Fruit fly (Drosophila melanogaster) whole organism, embryonic: Measurements from ENCODE around the gene Trf.
A peak's percentile ranks its signal among the peaks of the same experiment; 100 is the strongest.

Source experiments
- ATbp ChIP-seq: fragments of 200-800 bp; sonication (Bioruptor generic); optimal IDR thresholded peaks from 2 replicates; lab custom pipeline; 2017; ENCODE audit warnings: missing biosample characterization, mild to moderate bottlenecking, missing genetic modification characterization, missing genetic modification reagents
- BtbVII ChIP-seq: fragments of 200-800 bp; sonication (Bioruptor generic); optimal IDR thresholded peaks from 3 replicates; lab custom pipeline; 2017; ENCODE audit warnings: missing biosample characterization, mild to moderate bottlenecking, missing genetic modification characterization
- CG1024 ChIP-seq: fragments of 200-800 bp; sonication (Bioruptor generic); IDR thresholded peaks from 2 replicates; pipeline ENCODE4 v1.3.6; 2022; ENCODE audit warnings: missing biosample characterization, missing genetic modification characterization
- CG10462 ChIP-seq: fragments of 200-800 bp; sonication (Bioruptor generic); optimal IDR thresholded peaks from 2 replicates; lab custom pipeline; 2016; ENCODE audit warnings: missing biosample characterization, missing genetic modification characterization
- CG12299 ChIP-seq: fragments of 200-800 bp; sonication (Bioruptor generic); optimal IDR thresholded peaks from 2 replicates; lab custom pipeline; 2018; ENCODE audit warnings: missing biosample characterization, mild to moderate bottlenecking, missing genetic modification characterization
- CG12391 ChIP-seq: fragments of 200-800 bp; sonication (Bioruptor generic); optimal IDR thresholded peaks from 3 replicates; lab custom pipeline; 2018; ENCODE audit warnings: missing biosample characterization, mild to moderate bottlenecking, missing genetic modification characterization, moderate library complexity
- CG12769 ChIP-seq: fragments of 200-800 bp; sonication (Bioruptor generic); optimal IDR thresholded peaks from 2 replicates; lab custom pipeline; 2019; ENCODE audit warnings: missing biosample characterization, mild to moderate bottlenecking, missing genetic modification characterization, moderate library complexity
- CG13775 ChIP-seq: fragments of 200-800 bp; sonication (Bioruptor generic); optimal IDR thresholded peaks from 3 replicates; lab custom pipeline; 2017; ENCODE audit warnings: missing biosample characterization, mild to moderate bottlenecking, missing genetic modification characterization
- CG14710 ChIP-seq: fragments of 200-800 bp; sonication (Bioruptor generic); optimal IDR thresholded peaks from 3 replicates; lab custom pipeline; 2019; ENCODE audit warnings: missing biosample characterization, mild to moderate bottlenecking, missing genetic modification characterization, moderate library complexity
- CG15696 ChIP-seq: fragments of 200-800 bp; sonication (Bioruptor generic); optimal IDR thresholded peaks from 2 replicates; lab custom pipeline; 2019; ENCODE audit warnings: missing biosample characterization, mild to moderate bottlenecking, missing genetic modification characterization, moderate library complexity
- CG16863 ChIP-seq: fragments of 200-800 bp; sonication (Bioruptor generic); optimal IDR thresholded peaks from 3 replicates; lab custom pipeline; 2016; ENCODE audit warnings: missing biosample characterization, missing genetic modification characterization
- CG17385 ChIP-seq: fragments of 200-800 bp; sonication (Bioruptor generic); optimal IDR thresholded peaks from 3 replicates; lab custom pipeline; 2018; ENCODE audit warnings: missing biosample characterization, mild to moderate bottlenecking, missing genetic modification characterization
- CG18764 ChIP-seq: fragments of 200-800 bp; sonication (Bioruptor generic); optimal IDR thresholded peaks from 3 replicates; lab custom pipeline; 2016; ENCODE audit warnings: missing biosample characterization, missing genetic modification characterization
- CG2712 ChIP-seq: fragments of 200-800 bp; optimal IDR thresholded peaks from 3 replicates; lab custom pipeline; 2019; ENCODE audit warnings: missing biosample characterization, mild to moderate bottlenecking, missing genetic modification characterization, moderate library complexity
- CG2875 ChIP-seq: fragments of 200-800 bp; sonication (Bioruptor generic); optimal IDR thresholded peaks from 2 replicates; lab custom pipeline; 2017; ENCODE audit warnings: missing biosample characterization, mild to moderate bottlenecking, missing genetic modification characterization, missing genetic modification reagents
- CG30403 ChIP-seq: fragments of 200-800 bp; sonication (Bioruptor generic); optimal IDR thresholded peaks from 3 replicates; lab custom pipeline; 2016; ENCODE audit warnings: missing biosample characterization, missing genetic modification characterization
- CG31365 ChIP-seq: fragments of 200-800 bp; sonication (Bioruptor generic); optimal IDR thresholded peaks from 2 replicates; lab custom pipeline; 2018; ENCODE audit warnings: missing biosample characterization, mild to moderate bottlenecking, missing genetic modification characterization
- CG3281 ChIP-seq: fragments of 200-800 bp; sonication (Bioruptor generic); optimal IDR thresholded peaks from 3 replicates; lab custom pipeline; 2017; ENCODE audit warnings: missing biosample characterization, mild to moderate bottlenecking, missing genetic modification characterization
- CG3995 ChIP-seq: fragments of 200-800 bp; sonication (Bioruptor generic); optimal IDR thresholded peaks from 3 replicates; lab custom pipeline; 2016; ENCODE audit warnings: missing biosample characterization, missing genetic modification characterization
- CG4617 ChIP-seq: fragments of 200-800 bp; sonication (Bioruptor generic); optimal IDR thresholded peaks from 3 replicates; lab custom pipeline; 2016; ENCODE audit warnings: missing biosample characterization, missing genetic modification characterization, borderline replicate concordance
- CG7556 ChIP-seq: fragments of 200-800 bp; sonication (Bioruptor generic); optimal IDR thresholded peaks from 2 replicates; lab custom pipeline; 2017; ENCODE audit warnings: missing biosample characterization, mild to moderate bottlenecking, missing genetic modification characterization
- CG8089 ChIP-seq: fragments of 200-800 bp; sonication (Bioruptor generic); optimal IDR thresholded peaks from 3 replicates; lab custom pipeline; 2016; ENCODE audit warnings: missing biosample characterization, missing genetic modification characterization
- CG8765 ChIP-seq: fragments of 200-800 bp; sonication (Bioruptor generic); IDR thresholded peaks from 2 replicates; pipeline ENCODE4 v1.3.6; 2022; ENCODE audit warnings: missing biosample characterization, missing genetic modification characterization
- Chrac-16 ChIP-seq: fragments of 200-800 bp; sonication (Bioruptor generic); optimal IDR thresholded peaks from 3 replicates; lab custom pipeline; 2016; ENCODE audit warnings: missing biosample characterization, missing genetic modification characterization
- D ChIP-seq, 2 experiments: fragments of 200-800 bp in 1 of 2; fragments of >200 bp in 1 of 2; sonication (Bioruptor generic) in 1 of 2; optimal IDR thresholded peaks; 2 replicates in 1 of 2; 3 replicates in 1 of 2; lab custom pipeline; 2017; ENCODE audit warnings: mild to moderate bottlenecking in 1 of 2, missing biosample characterization in 1 of 2, missing genetic modification characterization in 1 of 2, missing genetic modification reagents in 1 of 2
- Dbx ChIP-seq: fragments of 200-800 bp; sonication (Bioruptor generic); IDR thresholded peaks from 3 replicates; pipeline ENCODE4 v1.3.6; 2022; ENCODE audit warnings: missing biosample characterization, missing genetic modification characterization
- Doc3 ChIP-seq: fragments of 200-800 bp; sonication (Bioruptor generic); IDR thresholded peaks from 3 replicates; pipeline ENCODE4 v1.3.6; 2022; ENCODE audit warnings: missing biosample characterization, missing genetic modification characterization; ENCODE audit not compliant: partially characterized antibody
- E2f2 ChIP-seq: fragments of 200-800 bp; sonication (Bioruptor generic); IDR thresholded peaks from 2 replicates; pipeline ENCODE4 v1.3.6; 2022; ENCODE audit warnings: missing biosample characterization, missing genetic modification characterization
- Eip74EF ChIP-seq, 2 experiments: fragments of 200-800 bp in 1 of 2; fragments of >200 bp in 1 of 2; sonication (Bioruptor generic) in 1 of 2; optimal IDR thresholded peaks; 2 replicates each; lab custom pipeline; 2017 to 2019; ENCODE audit warnings: missing biosample characterization in 2 of 2, missing genetic modification characterization in 2 of 2, mild to moderate bottlenecking in 1 of 2, moderate library complexity in 1 of 2
- HHEX ChIP-seq: fragments of 200-800 bp; sonication (Bioruptor generic); optimal IDR thresholded peaks from 3 replicates; lab custom pipeline; 2017; ENCODE audit warnings: missing biosample characterization, mild to moderate bottlenecking, missing genetic modification characterization, missing genetic modification reagents
- HLHmδ ChIP-seq: fragments of 200-800 bp; sonication (Bioruptor generic); optimal IDR thresholded peaks from 2 replicates; lab custom pipeline; 2018; ENCODE audit warnings: missing biosample characterization, mild to moderate bottlenecking, missing genetic modification characterization, moderate library complexity
- Mes4 ChIP-seq: fragments of 200-800 bp; sonication (Bioruptor generic); optimal IDR thresholded peaks from 2 replicates; lab custom pipeline; 2016; ENCODE audit warnings: missing biosample characterization, missing genetic modification characterization
- Myb ChIP-seq: fragments of 200-800 bp; sonication (Bioruptor generic); optimal IDR thresholded peaks from 2 replicates; lab custom pipeline; 2016; ENCODE audit warnings: missing biosample characterization, missing genetic modification characterization
- NFAT ChIP-seq: fragments of 200-800 bp; sonication (Bioruptor generic); IDR thresholded peaks from 2 replicates; pipeline ENCODE4 v1.3.6; 2022; ENCODE audit warnings: missing biosample characterization, missing genetic modification characterization
- Ravus ChIP-seq: fragments of 200-800 bp; sonication (Bioruptor generic); IDR thresholded peaks from 2 replicates; pipeline ENCODE4 v1.3.6; 2022; ENCODE audit warnings: missing biosample characterization, missing genetic modification characterization
- Sox100B ChIP-seq: fragments of 200-800 bp; sonication (Bioruptor generic); optimal IDR thresholded peaks from 3 replicates; lab custom pipeline; 2018; ENCODE audit warnings: missing biosample characterization, mild to moderate bottlenecking, missing genetic modification characterization
- corto ChIP-seq: fragments of 200-800 bp; sonication (Bioruptor generic); optimal IDR thresholded peaks from 2 replicates; lab custom pipeline; 2016; ENCODE audit warnings: missing biosample characterization, mild to moderate bottlenecking, missing genetic modification characterization, moderate library complexity
- dysf ChIP-seq: fragments of 200-800 bp; sonication (Bioruptor generic); IDR thresholded peaks from 3 replicates; pipeline ENCODE4 v1.3.6; 2022; ENCODE audit warnings: missing biosample characterization, missing genetic modification characterization
- fru ChIP-seq: fragments of >200 bp; optimal IDR thresholded peaks from 2 replicates; lab custom pipeline; 2017
- gce ChIP-seq: fragments of 200-800 bp; sonication (Bioruptor generic); IDR thresholded peaks from 3 replicates; pipeline ENCODE4 v1.3.6; 2022; ENCODE audit warnings: missing biosample characterization, missing genetic modification characterization
- gfzf ChIP-seq: fragments of 200-800 bp; sonication (Bioruptor generic); optimal IDR thresholded peaks from 2 replicates; lab custom pipeline; 2016; ENCODE audit warnings: missing biosample characterization, mild to moderate bottlenecking, missing genetic modification characterization, moderate library complexity
- gsb-n ChIP-seq: fragments of 200-800 bp; sonication (Bioruptor generic); optimal IDR thresholded peaks from 3 replicates; lab custom pipeline; 2018; ENCODE audit warnings: missing biosample characterization, mild to moderate bottlenecking, missing genetic modification characterization
- hth ChIP-seq: fragments of >200 bp; optimal IDR thresholded peaks from 2 replicates; lab custom pipeline; 2017; ENCODE audit warnings: inconsistent platforms
- inv ChIP-seq: fragments of 200-800 bp; sonication (Bioruptor generic); IDR thresholded peaks from 2 replicates; pipeline ENCODE4 v1.3.6; 2022; ENCODE audit warnings: missing biosample characterization, missing genetic modification characterization; ENCODE audit not compliant: partially characterized antibody
- nom ChIP-seq: fragments of 200-800 bp; sonication (Bioruptor generic); optimal IDR thresholded peaks from 2 replicates; lab custom pipeline; 2017; ENCODE audit warnings: missing biosample characterization, missing genetic modification characterization, mild to moderate bottlenecking, moderate library complexity, missing genetic modification reagents
- repo ChIP-seq: fragments of 200-800 bp; sonication (Bioruptor generic); optimal IDR thresholded peaks from 2 replicates; lab custom pipeline; 2016; ENCODE audit warnings: missing biosample characterization, missing genetic modification characterization
- sima ChIP-seq: fragments of 200-800 bp; sonication (Bioruptor generic); optimal IDR thresholded peaks from 2 replicates; lab custom pipeline; 2016; ENCODE audit warnings: missing biosample characterization, missing genetic modification characterization
- tap ChIP-seq: fragments of 200-800 bp; optimal IDR thresholded peaks from 3 replicates; lab custom pipeline; 2019; ENCODE audit warnings: missing biosample characterization, mild to moderate bottlenecking, missing genetic modification characterization, moderate library complexity
- usp ChIP-seq: fragments of >200 bp; optimal IDR thresholded peaks from 2 replicates; lab custom pipeline; 2017; ENCODE audit warnings: missing biosample characterization, missing genetic modification characterization
- zfh2 ChIP-seq: fragments of 200-800 bp; sonication (Bioruptor generic); optimal IDR thresholded peaks from 2 replicates; lab custom pipeline; 2016; ENCODE audit warnings: missing biosample characterization, missing genetic modification characterization

Trf gene

dm6 chr2L:8097461-8097860 is 24.8 kb downstream of the Trf start (continued):
- TF ChIP-seq Chrac-16 (GFP tag; lab: Kevin White, UChicago): no peak
- peak; percentile 44 for TF ChIP-seq CG12299 (tag; lab: Kevin White, UChicago)
- TF ChIP-seq CG12391 (tag; lab: Kevin White, UChicago): peak; percentile 45
- peak; percentile 49 for TF ChIP-seq CG31365 (tag; lab: Kevin White, UChicago)
- no peak for TF ChIP-seq hth (lab: Kevin White, UChicago)
- TF ChIP-seq CG2712 (tag; lab: Kevin White, UChicago): peak; percentile 46
- no peak for TF ChIP-seq fru (lab: Kevin White, UChicago)
- TF ChIP-seq CG8765 (GFP tag; lab: Robert Waterston, UW): no peak
- peak; percentile 82 for TF ChIP-seq BtbVII (GFP tag; lab: Kevin White, UChicago)
- no peak for TF ChIP-seq gfzf (GFP tag; lab: Kevin White, UChicago)
- TF ChIP-seq CG4617 (GFP tag; lab: Kevin White, UChicago): no peak
- no peak for TF ChIP-seq CG18764
- peak; percentile 17; the same call in 1 of the 2 replicates for TF ChIP-seq CG1024 (GFP tag; lab: Robert Waterston, UW)
- peak; percentile 53; the same call in 1 of the 2 replicates for TF ChIP-seq NFAT
- TF ChIP-seq gsb-n (tag; lab: Kevin White, UChicago): peak; percentile 54
- TF ChIP-seq Sox100B (GFP tag; lab: Kevin White, UChicago): peak; percentile 52
- TF ChIP-seq tap (tag; lab: Kevin White, UChicago): peak; percentile 16
- no peak for TF ChIP-seq CG3995 (GFP tag; lab: Kevin White, UChicago)
- no peak for TF ChIP-seq E2f2 (GFP tag; lab: Robert Waterston, UW)
- TF ChIP-seq dysf (GFP tag; lab: Robert Waterston, UW): peak; percentile 44; the same call in 1 of the 3 replicates
- peak; percentile 79 for TF ChIP-seq HHEX (GFP tag; lab: Kevin White, UChicago)
- no peak for TF ChIP-seq Doc3 (GFP tag; lab: Robert Waterston, UW)
- TF ChIP-seq CG12769 (tag; lab: Kevin White, UChicago): peak; percentile 72
- TF ChIP-seq inv (GFP tag; lab: Robert Waterston, UW): 0 out of 2 replicates have a peak, but pooled peaks have one; percentile 1
- TF ChIP-seq sima (GFP tag; lab: Kevin White, UChicago): no peak
- peak; percentile 13 for TF ChIP-seq CG17385 (GFP tag; lab: Kevin White, UChicago)
- TF ChIP-seq gce (GFP tag; lab: Robert Waterston, UW): 0 out of 3 replicates have a peak, but pooled peaks have one; percentile 20
- TF ChIP-seq CG7556 (GFP tag; lab: Kevin White, UChicago): peak; percentile 42
- peak; percentile 67 for TF ChIP-seq ATbp (GFP tag; lab: Kevin White, UChicago)
- TF ChIP-seq Ravus: no peak
- TF ChIP-seq corto: no peak
- peak; percentile 12 for TF ChIP-seq CG13775
- TF ChIP-seq repo: no peak
- TF ChIP-seq CG2875 (GFP tag; lab: Kevin White, UChicago): peak; percentile 65
- TF ChIP-seq CG30403 (GFP tag; lab: Kevin White, UChicago): no peak
- no peak for TF ChIP-seq zfh2
- no peak for TF ChIP-seq D (optimal IDR thresholded peaks at IDR 0.05; lab: Kevin White, UChicago)
- TF ChIP-seq D (GFP tag; optimal IDR thresholded peaks at IDR 0.05; lab: Kevin White, UChicago): peak; percentile 28
- TF ChIP-seq Mes4 (GFP tag; lab: Kevin White, UChicago): no peak
- TF ChIP-seq Eip74EF (GFP tag; optimal IDR thresholded peaks at IDR 0.05; lab: Kevin White, UChicago): peak in 1 of 2 experiments; percentile 76
- TF ChIP-seq Dbx: no peak
- no peak for TF ChIP-seq CG10462 (GFP tag; lab: Kevin White, UChicago)
- TF ChIP-seq CG15696 (tag; lab: Kevin White, UChicago): peak; percentile 61
- no peak for TF ChIP-seq CG8089
- no peak for TF ChIP-seq HLHmδ (GFP tag; lab: Kevin White, UChicago)
- no peak for TF ChIP-seq CG16863 (GFP tag; lab: Kevin White, UChicago)
- TF ChIP-seq CG14710: peak; percentile 21
- TF ChIP-seq CG3281 (GFP tag; lab: Kevin White, UChicago): peak; percentile 73
- TF ChIP-seq usp (GFP tag; lab: Kevin White, UChicago): no peak
- no peak for TF ChIP-seq Myb (GFP tag; lab: Kevin White, UChicago)
- peak; percentile 3 for TF ChIP-seq nom
